Worm (Caenorhabditis elegans): ENCODE data around the gene srlf-18.

srlf-18 gene

DNA sequence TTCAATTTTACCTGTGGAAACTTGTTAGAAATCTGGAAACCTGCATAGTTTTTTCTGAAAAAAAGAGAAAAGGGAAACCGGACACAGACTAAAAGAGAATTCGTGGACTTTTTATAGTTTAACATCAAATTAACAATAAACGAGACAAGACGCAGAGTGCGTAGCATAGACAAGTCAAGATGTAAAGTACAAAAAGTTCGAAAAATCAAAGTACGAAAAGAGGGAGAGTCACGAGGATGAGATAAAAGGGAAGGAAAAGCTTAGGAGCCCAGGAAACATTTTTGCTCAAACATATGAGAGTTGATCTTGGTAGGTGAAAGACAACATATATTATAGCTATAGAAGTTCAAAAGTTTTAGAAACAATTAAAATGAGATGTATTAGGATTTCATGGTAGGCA lies 3.5 kb downstream of the srlf-18 start, which contains the start of gene M7.12 (continued):
- TF ChIP-seq ces-1 (GFP tag; optimal IDR thresholded peaks at IDR 0.05) (no peak), nhr-19 (GFP tag; conservative IDR thresholded peaks at IDR 0.05) (peak; percentile 53), ceh-8 (GFP tag; optimal IDR thresholded peaks at IDR 0.05) (no peak), fkh-8 (tag; optimal IDR thresholded peaks at IDR 0.05) (peak; percentile 48), lin-14 (GFP tag; optimal IDR thresholded peaks at IDR 0.05) (peak; percentile 63)

DNA sequence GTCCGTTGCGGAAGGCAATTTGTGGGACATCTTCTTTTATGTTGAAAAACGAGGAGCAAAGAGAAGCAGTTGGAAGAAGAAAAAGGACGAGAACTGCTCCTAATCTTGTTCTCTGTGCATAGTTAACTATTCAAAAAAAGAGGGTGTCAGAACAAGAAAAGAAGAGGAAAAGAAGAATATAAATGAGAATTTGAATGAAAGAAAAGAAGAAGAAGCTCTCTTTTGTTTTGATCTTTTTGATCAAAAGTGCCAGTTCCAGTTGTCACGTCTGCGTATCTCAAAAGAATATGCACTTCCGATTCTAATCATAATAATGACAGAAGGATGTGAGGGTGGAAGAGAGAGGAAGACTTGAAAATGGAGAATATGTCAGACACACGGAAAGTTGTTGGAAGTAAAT lies 6.3 kb downstream of the srlf-18 start, which contains the start of gene M7.8:
Gene M7.8, minus strand, starts transcription at position 112 of the 400 bp plus-strand sequence.
- peak; percentile 79 for TF ChIP-seq lin-14 (GFP tag; optimal IDR thresholded peaks at IDR 0.05)
- peak; percentile 78 for TF ChIP-seq fkh-10 (GFP tag; optimal IDR thresholded peaks at IDR 0.05)
- no peak for TF ChIP-seq ceh-63 (GFP tag; optimal IDR thresholded peaks at IDR 0.05)
- peak; percentile 41 for TF ChIP-seq unc-86 (tag; optimal IDR thresholded peaks at IDR 0.05)
- TF ChIP-seq zag-1 (tag; optimal IDR thresholded peaks at IDR 0.05): peak; percentile 88
- TF ChIP-seq swsn-7 (tag; optimal IDR thresholded peaks at IDR 0.05): no peak
- no peak for TF ChIP-seq ceh-90 (tag; optimal IDR thresholded peaks at IDR 0.05)
- no peak for TF ChIP-seq nhr-28 (tag; optimal IDR thresholded peaks at IDR 0.05)
- no peak for TF ChIP-seq lin-15B (tag; optimal IDR thresholded peaks at IDR 0.05)
- TF ChIP-seq C16A3.4 (tag; optimal IDR thresholded peaks at IDR 0.05): no peak
- TF ChIP-seq nhr-84 (tag; optimal IDR thresholded peaks at IDR 0.05): no peak
- TF ChIP-seq nhr-77 (tag; optimal IDR thresholded peaks at IDR 0.05): no peak
- TF ChIP-seq nhr-47 (tag; optimal IDR thresholded peaks at IDR 0.05): peak; percentile 18

DNA sequence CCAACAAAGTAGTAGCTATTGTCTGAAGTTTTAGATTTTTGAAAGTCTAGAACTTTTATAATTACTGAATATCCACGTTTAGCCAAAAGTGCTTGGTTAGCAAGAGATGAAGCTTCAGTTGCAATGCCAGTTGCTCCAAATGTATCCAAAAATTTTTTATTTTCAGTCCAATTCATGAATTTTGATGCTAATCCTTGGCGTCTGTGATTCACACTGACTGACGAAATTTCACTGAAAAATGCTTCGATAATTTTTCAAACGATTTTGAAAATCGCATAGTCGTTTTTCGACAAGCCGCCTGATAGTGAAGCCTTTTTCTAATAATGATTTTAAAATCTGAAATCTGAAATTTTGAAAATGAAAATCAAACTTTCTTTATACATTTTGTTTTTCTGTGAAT lies 7.2 kb downstream of the srlf-18 start:
- TF ChIP-seq mef-2 (tag; optimal IDR thresholded peaks at IDR 0.05): no peak
- no peak for TF ChIP-seq nhr-76 (tag; optimal IDR thresholded peaks at IDR 0.05)

DNA sequence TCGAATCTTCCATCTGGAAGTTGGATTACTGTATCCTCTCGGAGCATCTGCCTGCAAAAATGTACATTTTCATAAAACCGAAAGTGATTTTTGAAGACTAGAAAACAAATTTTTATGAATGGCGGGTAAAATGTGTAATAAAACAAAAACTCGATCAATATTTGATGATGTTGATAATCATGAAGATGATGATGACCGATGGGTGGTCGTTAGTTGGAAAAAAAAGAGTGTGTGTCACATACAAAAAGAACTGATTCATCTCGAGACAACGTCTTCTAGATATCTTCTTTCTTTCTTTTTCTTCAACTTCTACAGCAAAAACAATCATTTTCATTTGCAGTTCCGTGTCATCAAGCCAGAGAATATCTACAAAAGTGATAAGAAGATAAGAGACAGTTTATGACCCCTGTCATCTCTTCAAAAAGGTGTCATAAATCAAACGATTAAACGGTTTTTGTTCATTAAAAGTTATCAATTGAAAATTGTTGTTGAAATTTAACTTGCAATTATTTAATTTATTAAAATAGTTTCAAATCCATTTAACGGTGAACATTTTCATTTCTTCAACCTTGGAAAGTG lies 8.7 kb downstream of the srlf-18 start, which contains the start of gene bcc-1:
Gene bcc-1, minus strand, starts transcription at position 51 of the 579 bp plus-strand sequence.
- TF ChIP-seq nhr-85 (tag): no peak
- TF ChIP-seq elt-3 (tag; optimal IDR thresholded peaks at IDR 0.05): peak in 5 of 6 experiments; percentile 31 to 95 (median 81)
- TF ChIP-seq aly-2 (tag; optimal IDR thresholded peaks at IDR 0.05): no peak
- peak; percentile 51 for TF ChIP-seq nhr-20 (tag; optimal IDR thresholded peaks at IDR 0.05)
- peak; percentile 31 for TF ChIP-seq nhr-71 (tag; optimal IDR thresholded peaks at IDR 0.05)
- TF ChIP-seq snu-23 (GFP tag; optimal IDR thresholded peaks at IDR 0.05): peak; percentile 32
- peak; percentile 54 for TF ChIP-seq blmp-1 (tag; optimal IDR thresholded peaks at IDR 0.05)
- peak in 1 of 2 experiments; percentile 37 for TF ChIP-seq lsy-2 (tag; optimal IDR thresholded peaks at IDR 0.05)
- TF ChIP-seq lin-35 (GFP tag; optimal IDR thresholded peaks at IDR 0.05): peak in 1 of 2 experiments; percentile 34
- peak; percentile 12 for TF ChIP-seq nhr-90 (tag; optimal IDR thresholded peaks at IDR 0.05; ENCODE audit: poor library complexity)

DNA sequence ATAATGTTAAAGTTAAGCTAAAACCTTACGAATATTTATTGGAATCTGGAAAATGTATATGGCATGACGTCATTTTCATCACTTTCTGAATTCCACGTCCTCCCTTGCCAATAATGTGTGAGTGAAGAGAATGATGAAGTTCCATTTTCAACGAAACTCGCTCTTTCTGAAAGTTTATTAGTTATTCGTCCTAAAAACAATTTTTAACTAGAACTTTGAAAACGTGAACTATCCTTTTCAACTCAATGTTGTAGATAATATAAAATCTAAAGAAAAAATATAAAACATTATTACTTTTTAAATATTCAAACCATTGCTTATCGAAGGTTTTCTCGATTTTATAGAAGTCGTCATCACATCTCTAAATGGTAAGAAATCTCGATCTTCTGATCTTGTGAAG lies 11.8 kb downstream of the srlf-18 start, which contains the start of gene M7.7:
Gene M7.7, plus strand, starts transcription at position 301 of the 400 bp plus-strand sequence.
- TF ChIP-seq ces-1 (GFP tag; optimal IDR thresholded peaks at IDR 0.05): no peak
- no peak for TF ChIP-seq ama-1 (optimal IDR thresholded peaks at IDR 0.05)
- no peak for TF ChIP-seq lin-15B (tag; optimal IDR thresholded peaks at IDR 0.05)
- TF ChIP-seq hpl-2 (GFP tag; optimal IDR thresholded peaks at IDR 0.05): no peak

DNA sequence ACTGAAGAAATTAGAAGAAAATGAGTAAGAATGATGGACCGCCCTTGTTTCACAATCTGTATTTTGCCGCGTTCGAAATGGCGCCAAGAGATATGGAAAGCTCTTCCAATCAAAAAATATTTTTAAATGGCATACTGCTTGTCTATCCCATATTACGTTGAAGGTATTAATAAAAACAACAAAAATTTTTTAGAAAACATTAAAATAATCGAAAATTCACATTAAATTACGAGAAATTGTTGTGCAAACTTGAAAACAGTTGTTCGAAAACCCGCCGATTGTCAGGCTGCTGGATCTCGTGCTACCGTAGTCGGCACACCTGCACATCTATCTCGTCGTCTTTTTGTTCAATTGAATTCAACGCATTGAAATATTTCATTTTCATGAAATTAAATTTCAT lies 17.7 kb downstream of the srlf-18 start, which contains the start of gene klc-1:
Gene klc-1, plus strand, starts transcription at position 127 of the 400 bp plus-strand sequence.
- no peak for TF ChIP-seq ceh-82 (tag; optimal IDR thresholded peaks at IDR 0.05)
- peak in 1 of 3 experiments; percentile 2 for TF ChIP-seq dpl-1 (GFP tag; optimal IDR thresholded peaks at IDR 0.05)
- TF ChIP-seq efl-3 (GFP tag; optimal IDR thresholded peaks at IDR 0.05): no peak
- TF ChIP-seq C04F5.9 (tag; optimal IDR thresholded peaks at IDR 0.05): no peak
- no peak for TF ChIP-seq lin-39 (tag; optimal IDR thresholded peaks at IDR 0.05)
- no peak for TF ChIP-seq sup-37 (GFP tag; optimal IDR thresholded peaks at IDR 0.05)
- no peak for TF ChIP-seq fkh-4 (tag; optimal IDR thresholded peaks at IDR 0.05; ENCODE audit: borderline replicate concordance)
- no peak for TF ChIP-seq xbp-1 (tag; optimal IDR thresholded peaks at IDR 0.05)
- no peak for TF ChIP-seq lir-3 (tag; optimal IDR thresholded peaks at IDR 0.05; ENCODE audit: poor library complexity)
- no peak for TF ChIP-seq snu-23 (GFP tag; optimal IDR thresholded peaks at IDR 0.05)
- no peak for TF ChIP-seq elt-3 (tag; optimal IDR thresholded peaks at IDR 0.05)
- no peak for TF ChIP-seq nhr-12 (tag; optimal IDR thresholded peaks at IDR 0.05)
- TF ChIP-seq lsy-2 (tag; optimal IDR thresholded peaks at IDR 0.05): peak; percentile 40 to 69
- no peak for TF ChIP-seq skn-1 (tag; optimal IDR thresholded peaks at IDR 0.05)

All from whole organism, L1 larva.